Fruit fly (Drosophila melanogaster): Measurements from ENCODE around the gene Spn28F.

Spn28F gene

dm6 chr2L:8239712-8240245, 1.8 kb downstream of the Spn28F start, which contains the start of gene Pvr:
Gene Pvr (minus strand): TSS chr2L:8239878.
- no peak for TF ChIP-seq EcR (GFP tag; optimal IDR thresholded peaks at IDR 0.05)
- TF ChIP-seq Dll (optimal IDR thresholded peaks at IDR 0.05): no peak
- no peak for TF ChIP-seq usp (GFP tag; optimal IDR thresholded peaks at IDR 0.05)
- TF ChIP-seq psq (optimal IDR thresholded peaks at IDR 0.05): no peak
- TF ChIP-seq pan (optimal IDR thresholded peaks at IDR 0.05): no peak
- TF ChIP-seq CG8478 (optimal IDR thresholded peaks at IDR 0.05): no peak

- no peak for TF ChIP-seq EcR (GFP tag; optimal IDR thresholded peaks at IDR 0.05)
- TF ChIP-seq Dll (optimal IDR thresholded peaks at IDR 0.05): no peak
- TF ChIP-seq psq (optimal IDR thresholded peaks at IDR 0.05): no peak
- no peak for TF ChIP-seq pan (optimal IDR thresholded peaks at IDR 0.05)
- TF ChIP-seq usp (GFP tag; optimal IDR thresholded peaks at IDR 0.05): no peak
- no peak for TF ChIP-seq CG8478 (optimal IDR thresholded peaks at IDR 0.05)
Observed at dm6 chr2L:8239032-8239650, 2.5 kb downstream of the Spn28F start.

dm6 chr2L:8233571-8233970, 8.0 kb downstream of the Spn28F start:
- no peak for TF ChIP-seq CG8478 (optimal IDR thresholded peaks at IDR 0.05)
- TF ChIP-seq Dll (optimal IDR thresholded peaks at IDR 0.05): no peak
- TF ChIP-seq usp (GFP tag; optimal IDR thresholded peaks at IDR 0.05): no peak
- TF ChIP-seq pan (optimal IDR thresholded peaks at IDR 0.05): no peak
- no peak for TF ChIP-seq EcR (GFP tag; optimal IDR thresholded peaks at IDR 0.05)
- no peak for TF ChIP-seq psq (optimal IDR thresholded peaks at IDR 0.05)

- TF ChIP-seq EcR (GFP tag; optimal IDR thresholded peaks at IDR 0.05) (no peak), psq (optimal IDR thresholded peaks at IDR 0.05) (no peak), pan (optimal IDR thresholded peaks at IDR 0.05) (no peak), CG8478 (optimal IDR thresholded peaks at IDR 0.05) (no peak), usp (GFP tag; optimal IDR thresholded peaks at IDR 0.05) (no peak), Dll (optimal IDR thresholded peaks at IDR 0.05) (no peak)
Observed at dm6 chr2L:8232389-8232788, 9.2 kb downstream of the Spn28F start.

dm6 chr2L:8230255-8230654, 11.3 kb downstream of the Spn28F start:
- TF ChIP-seq CG8478 (optimal IDR thresholded peaks at IDR 0.05): no peak
- TF ChIP-seq Dll (optimal IDR thresholded peaks at IDR 0.05): no peak
- TF ChIP-seq usp (GFP tag; optimal IDR thresholded peaks at IDR 0.05): no peak
- no peak for TF ChIP-seq EcR (GFP tag; optimal IDR thresholded peaks at IDR 0.05)
- no peak for TF ChIP-seq psq (optimal IDR thresholded peaks at IDR 0.05)
- no peak for TF ChIP-seq pan (optimal IDR thresholded peaks at IDR 0.05)

- TF ChIP-seq CG8478 (optimal IDR thresholded peaks at IDR 0.05) (no peak), pan (optimal IDR thresholded peaks at IDR 0.05) (peak; percentile 10)
Observed at dm6 chr2L:8229628-8230027, 12.0 kb downstream of the Spn28F start.

dm6 chr2L:8229134-8229533, 12.5 kb downstream of the Spn28F start:
- TF ChIP-seq usp (GFP tag; optimal IDR thresholded peaks at IDR 0.05) (no peak), psq (optimal IDR thresholded peaks at IDR 0.05) (no peak), EcR (GFP tag; optimal IDR thresholded peaks at IDR 0.05) (no peak), CG8478 (optimal IDR thresholded peaks at IDR 0.05) (no peak), Dll (optimal IDR thresholded peaks at IDR 0.05) (no peak), pan (optimal IDR thresholded peaks at IDR 0.05) (no peak)

- TF ChIP-seq Dll (optimal IDR thresholded peaks at IDR 0.05) (no peak), usp (GFP tag; optimal IDR thresholded peaks at IDR 0.05) (no peak), psq (optimal IDR thresholded peaks at IDR 0.05) (no peak), CG8478 (optimal IDR thresholded peaks at IDR 0.05) (no peak), pan (optimal IDR thresholded peaks at IDR 0.05) (no peak), EcR (GFP tag; optimal IDR thresholded peaks at IDR 0.05) (no peak)
Observed at dm6 chr2L:8220393-8220934, 21.1 kb downstream of the Spn28F start, which contains the start of gene Snx6. Gene Snx6 (minus strand): TSS chr2L:8220741.

- no peak for TF ChIP-seq psq (optimal IDR thresholded peaks at IDR 0.05)
- TF ChIP-seq pan (optimal IDR thresholded peaks at IDR 0.05): no peak
- TF ChIP-seq Dll (optimal IDR thresholded peaks at IDR 0.05): no peak
- no peak for TF ChIP-seq CG8478 (optimal IDR thresholded peaks at IDR 0.05)
- TF ChIP-seq usp (GFP tag; optimal IDR thresholded peaks at IDR 0.05): no peak
- TF ChIP-seq EcR (GFP tag; optimal IDR thresholded peaks at IDR 0.05): no peak
Observed at dm6 chr2L:8217917-8218316, 23.7 kb downstream of the Spn28F start, which contains the start of gene CG8292. Gene CG8292 (minus strand): TSS chr2L:8218017.

- no peak for TF ChIP-seq usp (GFP tag; optimal IDR thresholded peaks at IDR 0.05)
- TF ChIP-seq CG8478 (optimal IDR thresholded peaks at IDR 0.05): no peak
- no peak for TF ChIP-seq Dll (optimal IDR thresholded peaks at IDR 0.05)
- no peak for TF ChIP-seq pan (optimal IDR thresholded peaks at IDR 0.05)
- no peak for TF ChIP-seq EcR (GFP tag; optimal IDR thresholded peaks at IDR 0.05)
- no peak for TF ChIP-seq psq (optimal IDR thresholded peaks at IDR 0.05)
Observed at dm6 chr2L:8215259-8215929, 26.2 kb downstream of the Spn28F start, which contains the start of gene CG8349. Gene CG8349 (plus strand): TSS chr2L:8215915.

dm6 chr2L:8213987-8214386, 27.6 kb downstream of the Spn28F start, which contains the start of gene CG8353:
Gene CG8353 (plus strand): TSS chr2L:8214045.
- TF ChIP-seq psq (optimal IDR thresholded peaks at IDR 0.05): no peak
- TF ChIP-seq CG8478 (optimal IDR thresholded peaks at IDR 0.05): no peak
- TF ChIP-seq pan (optimal IDR thresholded peaks at IDR 0.05): no peak

dm6 chr2L:8212666-8213270, 28.8 kb downstream of the Spn28F start, which contains the start of the genes CG8372 and CG8360:
Gene CG8372 (minus strand): TSS chr2L:8212902.
Gene CG8360 (plus strand): TSS chr2L:8212959.
- peak in 1 of 2 experiments; percentile 68 for TF ChIP-seq EcR (GFP tag; optimal IDR thresholded peaks at IDR 0.05)
- TF ChIP-seq Dll (optimal IDR thresholded peaks at IDR 0.05): no peak
